Worm (Caenorhabditis elegans) whole organism, L2 larva: ENCODE data around the gene slc-25A18.2.

Source experiments
- F13H6.1 ChIP-seq: sonication (generic microtip); optimal IDR thresholded peaks from 2 replicates; lab custom pipeline; 2016; ENCODE audit warnings: missing genetic modification characterization, missing compliant biosample characterization
- blmp-1 ChIP-seq: sonication (generic microtip); optimal IDR thresholded peaks from 2 replicates; lab custom pipeline; 2017; ENCODE audit warnings: missing genetic modification characterization, mild to moderate bottlenecking, missing compliant biosample characterization, antibody characterized with exemption, moderate library complexity; ENCODE audit not compliant: insufficient read depth
- dmd-4 ChIP-seq: sonication (generic microtip); optimal IDR thresholded peaks from 2 replicates; lab custom pipeline; 2017; ENCODE audit warnings: missing biosample characterization, missing genetic modification characterization
- egl-27 ChIP-seq: sonication (generic microtip); optimal IDR thresholded peaks from 3 replicates; lab custom pipeline; 2017; ENCODE audit warnings: missing biosample characterization, missing genetic modification reagents, missing genetic modification characterization
- lin-13 ChIP-seq: fragments of 150-350 bp; optimal IDR thresholded peaks from 2 replicates; lab custom pipeline; 2014; ENCODE audit warnings: missing biosample characterization, missing genetic modification reagents, missing genetic modification characterization
- lin-39 ChIP-seq: fragments of 150-350 bp; optimal IDR thresholded peaks from 2 replicates; lab custom pipeline; 2014; ENCODE audit warnings: missing biosample characterization, missing genetic modification reagents, missing genetic modification characterization
- nhr-11 ChIP-seq: fragments of 150-350 bp; optimal IDR thresholded peaks from 2 replicates; lab custom pipeline; 2014; ENCODE audit warnings: missing biosample characterization, missing genetic modification characterization
- nhr-23 ChIP-seq: fragments of 150-350 bp; optimal IDR thresholded peaks from 2 replicates; lab custom pipeline; 2014; ENCODE audit warnings: missing biosample characterization, missing genetic modification reagents, missing genetic modification characterization
- nhr-77 ChIP-seq: fragments of 150-350 bp; optimal IDR thresholded peaks from 2 replicates; lab custom pipeline; 2014; ENCODE audit warnings: missing biosample characterization, missing genetic modification characterization
- skn-1 ChIP-seq: sonication (generic microtip); optimal IDR thresholded peaks from 2 replicates; lab custom pipeline; 2017; ENCODE audit warnings: missing biosample characterization, missing genetic modification characterization
- snpc-4 ChIP-seq: fragments of 150-350 bp; optimal IDR thresholded peaks from 2 replicates; lab custom pipeline; 2014; ENCODE audit warnings: missing biosample characterization, missing genetic modification characterization
- unc-39 ChIP-seq: fragments of 150-350 bp; optimal IDR thresholded peaks from 2 replicates; lab custom pipeline; 2014; ENCODE audit warnings: missing biosample characterization, missing genetic modification characterization
- unc-55 ChIP-seq: fragments of 150-350 bp; sonication (generic microtip); optimal IDR thresholded peaks from 3 replicates; lab custom pipeline; 2014; ENCODE audit warnings: missing biosample characterization, missing genetic modification reagents, missing genetic modification characterization
- unc-62 ChIP-seq: fragments of 150-350 bp; optimal IDR thresholded peaks from 2 replicates; lab custom pipeline; 2014; ENCODE audit warnings: missing biosample characterization, missing genetic modification reagents, missing genetic modification characterization

DNA sequence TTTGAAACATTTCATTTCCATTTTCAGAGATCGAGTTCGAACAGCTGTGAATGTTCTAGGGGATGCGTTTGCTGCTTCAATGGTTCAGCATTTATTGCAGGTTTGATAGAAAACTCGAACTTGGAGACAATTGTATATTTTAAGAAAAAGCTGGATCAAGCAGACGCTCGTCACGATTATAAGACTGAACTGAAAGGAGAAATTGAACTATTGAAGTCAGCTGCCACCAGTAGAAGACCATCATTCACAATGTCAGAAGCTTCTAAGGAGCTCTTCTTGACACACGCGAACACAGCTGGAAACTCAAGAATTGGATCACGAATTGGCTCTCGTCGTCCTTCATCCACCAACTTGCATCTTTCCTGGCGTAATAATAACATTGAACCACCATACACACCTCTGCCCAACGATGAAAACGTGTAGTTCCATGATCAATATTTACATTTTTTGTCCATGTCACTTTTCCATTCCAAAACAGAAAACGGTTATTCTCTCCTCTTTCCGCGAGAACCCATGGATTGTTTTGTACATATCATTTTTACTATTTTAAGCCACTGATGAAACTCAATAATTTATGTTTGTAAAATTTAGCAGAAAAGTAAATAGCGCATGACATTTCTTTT lies 31.1 kb downstream of the slc-25A18.2 start:
- TF ChIP-seq unc-62 = no peak
- TF ChIP-seq snpc-4 (tag; lab: Kevin White, UChicago) = no peak
- TF ChIP-seq egl-27 = no peak
- peak; percentile 13 for TF ChIP-seq lin-13 (GFP tag; lab: Kevin White, UChicago)
- no peak for TF ChIP-seq unc-55 (GFP tag; lab: Kevin White, UChicago)
- TF ChIP-seq skn-1 (tag; lab: Kevin White, UChicago) = no peak
- TF ChIP-seq nhr-23 (tag; lab: Kevin White, UChicago) = no peak
- TF ChIP-seq nhr-11 = no peak
- TF ChIP-seq blmp-1 (tag; lab: Kevin White, UChicago) = no peak
- no peak for TF ChIP-seq nhr-77 (tag; lab: Kevin White, UChicago)
- TF ChIP-seq lin-39 (tag; lab: Kevin White, UChicago) = no peak
- no peak for TF ChIP-seq unc-39 (tag; lab: Kevin White, UChicago)
- TF ChIP-seq F13H6.1 (tag; lab: Kevin White, UChicago) = no peak
- no peak for TF ChIP-seq dmd-4 (tag; lab: Kevin White, UChicago)
